Fruit fly (Drosophila melanogaster) whole organism, embryonic: Measurements from ENCODE around the gene mRpL32.
A peak's percentile ranks its signal among the peaks of the same experiment; 100 is the strongest.

Experiments used
- Asciz ChIP-seq: fragments of 200-800 bp; sonication (Bioruptor generic); optimal IDR thresholded peaks from 2 replicates; lab custom pipeline; 2017; ENCODE audit warnings: missing biosample characterization, mild to moderate bottlenecking, missing genetic modification characterization, missing genetic modification reagents
- B-H1 ChIP-seq: fragments of 200-800 bp; sonication (Bioruptor generic); IDR thresholded peaks from 3 replicates; pipeline ENCODE4 v1.3.6; 2022; ENCODE audit warnings: missing biosample characterization, missing genetic modification characterization
- Blimp-1 ChIP-seq: fragments of 200-800 bp; sonication (Bioruptor generic); optimal IDR thresholded peaks from 3 replicates; lab custom pipeline; 2018; ENCODE audit warnings: missing biosample characterization, missing genetic modification characterization, mild to moderate bottlenecking, moderate library complexity, missing genetic modification reagents
- CG10274 ChIP-seq: fragments of 200-800 bp; sonication (Bioruptor generic); optimal IDR thresholded peaks from 3 replicates; lab custom pipeline; 2017; ENCODE audit warnings: missing biosample characterization, mild to moderate bottlenecking, missing genetic modification characterization
- CG10366 ChIP-seq: fragments of 200-800 bp; sonication (Bioruptor generic); IDR thresholded peaks from 2 replicates; pipeline ENCODE4 v1.3.6; 2022; ENCODE audit warnings: missing biosample characterization, missing genetic modification characterization
- CG11504 ChIP-seq: fragments of 200-800 bp; sonication (Bioruptor generic); optimal IDR thresholded peaks from 3 replicates; lab custom pipeline; 2019; ENCODE audit warnings: missing biosample characterization, mild to moderate bottlenecking, missing genetic modification characterization, moderate library complexity
- CG11560 ChIP-seq: fragments of 200-800 bp; sonication (Bioruptor generic); IDR thresholded peaks from 3 replicates; pipeline ENCODE4 v1.3.6; 2022; ENCODE audit warnings: missing biosample characterization, missing genetic modification characterization
- CG12236 ChIP-seq: fragments of 200-800 bp; sonication (Bioruptor generic); optimal IDR thresholded peaks from 2 replicates; lab custom pipeline; 2016; ENCODE audit warnings: missing biosample characterization, missing genetic modification characterization
- CG1233 ChIP-seq: fragments of 200-800 bp; sonication (Bioruptor generic); optimal IDR thresholded peaks from 4 replicates; lab custom pipeline; 2018; ENCODE audit warnings: missing biosample characterization, mild to moderate bottlenecking, missing genetic modification characterization
- CG13424 ChIP-seq: fragments of 200-800 bp; sonication (Bioruptor generic); optimal IDR thresholded peaks from 2 replicates; lab custom pipeline; 2019; ENCODE audit warnings: missing biosample characterization, mild to moderate bottlenecking, missing genetic modification characterization, moderate library complexity
- CG17802 ChIP-seq: fragments of 200-800 bp; sonication (Bioruptor generic); optimal IDR thresholded peaks from 2 replicates; lab custom pipeline; 2018; ENCODE audit warnings: missing biosample characterization, mild to moderate bottlenecking, missing genetic modification characterization, moderate library complexity
- CG33213 ChIP-seq: fragments of 200-800 bp; sonication (Bioruptor generic); optimal IDR thresholded peaks from 3 replicates; lab custom pipeline; 2016; ENCODE audit warnings: missing biosample characterization, missing genetic modification characterization
- CG7372 ChIP-seq: fragments of 200-800 bp; sonication (Bioruptor generic); IDR thresholded peaks from 2 replicates; pipeline ENCODE4 v1.3.6; 2022; ENCODE audit warnings: missing biosample characterization, missing genetic modification characterization
- CG8281 ChIP-seq: fragments of 200-800 bp; sonication (Bioruptor generic); optimal IDR thresholded peaks from 2 replicates; lab custom pipeline; 2018; ENCODE audit warnings: missing biosample characterization, mild to moderate bottlenecking, missing genetic modification characterization, moderate library complexity
- Drgx ChIP-seq: fragments of 200-800 bp; sonication (Bioruptor generic); IDR thresholded peaks from 2 replicates; pipeline ENCODE4 v1.3.6; 2022; ENCODE audit warnings: missing biosample characterization, missing genetic modification characterization
- ERR ChIP-seq: fragments of 200-800 bp; sonication (Bioruptor generic); optimal IDR thresholded peaks from 2 replicates; lab custom pipeline; 2016; ENCODE audit warnings: missing biosample characterization, missing genetic modification characterization
- Eip74EF ChIP-seq, 2 experiments: fragments of 200-800 bp in 1 of 2; fragments of >200 bp in 1 of 2; sonication (Bioruptor generic) in 1 of 2; optimal IDR thresholded peaks; 2 replicates each; lab custom pipeline; 2017 to 2019; ENCODE audit warnings: missing biosample characterization in 2 of 2, missing genetic modification characterization in 2 of 2, mild to moderate bottlenecking in 1 of 2, moderate library complexity in 1 of 2
- Ets65A ChIP-seq: fragments of 200-800 bp; sonication (Bioruptor generic); peaks from one replicate; lab custom pipeline; 2016; ENCODE audit warnings: missing biosample characterization, missing genetic modification characterization
- Hr39 ChIP-seq: fragments of >200 bp; optimal IDR thresholded peaks from 2 replicates; lab custom pipeline; 2017
- Hr51 ChIP-seq, 2 experiments: fragments of 200-800 bp; sonication (Bioruptor generic); optimal IDR thresholded peaks; 2 replicates in 1 of 2; 3 replicates in 1 of 2; lab custom pipeline; 2016 to 2018; ENCODE audit warnings: missing biosample characterization in 2 of 2, missing genetic modification characterization in 2 of 2, mild to moderate bottlenecking in 1 of 2, moderate library complexity in 1 of 2
- Lhr ChIP-seq: fragments of 200-800 bp; sonication (Bioruptor generic); optimal IDR thresholded peaks from 3 replicates; lab custom pipeline; 2017; ENCODE audit warnings: mild to moderate bottlenecking, missing biosample characterization, missing genetic modification reagents, missing genetic modification characterization
- Lim3 ChIP-seq: fragments of 200-800 bp; sonication (Bioruptor generic); IDR thresholded peaks from 2 replicates; pipeline ENCODE4 v1.3.6; 2022; ENCODE audit warnings: missing biosample characterization, missing genetic modification characterization
- MESR4 ChIP-seq: fragments of 200-800 bp; sonication (Bioruptor generic); optimal IDR thresholded peaks from 2 replicates; lab custom pipeline; 2018; ENCODE audit warnings: missing biosample characterization, mild to moderate bottlenecking, missing genetic modification characterization, moderate library complexity
- NK7.1 ChIP-seq: fragments of 200-800 bp; sonication (Bioruptor generic); optimal IDR thresholded peaks from 3 replicates; lab custom pipeline; 2016; ENCODE audit warnings: missing biosample characterization, missing genetic modification characterization
- Pdp1 ChIP-seq, 2 experiments: fragments of 200-800 bp; sonication (Bioruptor generic); optimal IDR thresholded peaks; 3 replicates each; lab custom pipeline; 2016; ENCODE audit warnings: missing biosample characterization in 2 of 2, missing genetic modification characterization in 2 of 2, mild to moderate bottlenecking in 1 of 2, moderate library complexity in 1 of 2
- Sox102F ChIP-seq: fragments of 200-800 bp; sonication (Bioruptor generic); optimal IDR thresholded peaks from 2 replicates; lab custom pipeline; 2018; ENCODE audit warnings: missing biosample characterization, mild to moderate bottlenecking, missing genetic modification characterization, moderate library complexity
- Sry-δ ChIP-seq: fragments of 200-800 bp; sonication (Bioruptor generic); optimal IDR thresholded peaks from 2 replicates; lab custom pipeline; 2016; ENCODE audit warnings: missing biosample characterization, missing genetic modification characterization
- Trl ChIP-seq, 3 experiments: fragments of >200 bp in 2 of 3; fragments of 200-800 bp in 1 of 3; sonication (Bioruptor generic) in 1 of 3; optimal IDR thresholded peaks; 2 replicates in 1 of 3; 3 replicates in 2 of 3; lab custom pipeline; 2016 to 2017; ENCODE audit warnings: missing biosample characterization in 1 of 3, missing genetic modification characterization in 1 of 3
- Xrp1 ChIP-seq: fragments of 200-800 bp; sonication (Bioruptor generic); IDR thresholded peaks from 2 replicates; pipeline ENCODE4 v1.3.6; 2022; ENCODE audit warnings: missing biosample characterization, missing genetic modification characterization
- bigmax ChIP-seq: fragments of 200-800 bp; sonication (Bioruptor generic); optimal IDR thresholded peaks from 2 replicates; lab custom pipeline; 2018; ENCODE audit warnings: missing biosample characterization, mild to moderate bottlenecking, missing genetic modification characterization
- caup ChIP-seq: fragments of 200-800 bp; sonication (Bioruptor generic); optimal IDR thresholded peaks from 3 replicates; lab custom pipeline; 2017; ENCODE audit warnings: missing biosample characterization, mild to moderate bottlenecking, missing genetic modification characterization, moderate library complexity; ENCODE audit not compliant: severe bottlenecking
- ci ChIP-seq: fragments of 200-800 bp; sonication (Bioruptor generic); IDR thresholded peaks from 3 replicates; pipeline ENCODE4 v1.3.6; 2022; ENCODE audit warnings: missing biosample characterization, missing genetic modification characterization
- dm ChIP-seq: fragments of 200-800 bp; sonication (Bioruptor generic); optimal IDR thresholded peaks from 3 replicates; lab custom pipeline; 2016; ENCODE audit warnings: missing biosample characterization, missing genetic modification characterization
- dmrt99B ChIP-seq: fragments of 200-800 bp; sonication (Bioruptor generic); optimal IDR thresholded peaks from 2 replicates; lab custom pipeline; 2018; ENCODE audit warnings: missing biosample characterization, mild to moderate bottlenecking, missing genetic modification characterization, moderate library complexity
- eve ChIP-seq, 2 experiments: fragments of >200 bp; optimal IDR thresholded peaks; 2 replicates each; lab custom pipeline; 2017; ENCODE audit warnings: missing biosample characterization in 2 of 2, missing genetic modification characterization in 2 of 2
- eyg ChIP-seq: fragments of 200-800 bp; sonication (Bioruptor generic); optimal IDR thresholded peaks from 3 replicates; lab custom pipeline; 2016; ENCODE audit warnings: missing biosample characterization, missing genetic modification characterization
- grau ChIP-seq: fragments of 200-800 bp; optimal IDR thresholded peaks from 3 replicates; lab custom pipeline; 2019; ENCODE audit warnings: missing biosample characterization, mild to moderate bottlenecking, missing genetic modification characterization, moderate library complexity
- kni ChIP-seq: fragments of 200-800 bp; sonication (Bioruptor generic); optimal IDR thresholded peaks from 3 replicates; lab custom pipeline; 2017; ENCODE audit warnings: mild to moderate bottlenecking, missing biosample characterization, missing genetic modification reagents, missing genetic modification characterization
- lab ChIP-seq: fragments of 200-800 bp; sonication (Bioruptor generic); optimal IDR thresholded peaks from 3 replicates; lab custom pipeline; 2017; ENCODE audit warnings: missing biosample characterization, missing genetic modification characterization, mild to moderate bottlenecking, moderate library complexity, missing genetic modification reagents
- oc ChIP-seq: fragments of 200-800 bp; sonication (Bioruptor generic); optimal IDR thresholded peaks from 2 replicates; lab custom pipeline; 2018; ENCODE audit warnings: missing biosample characterization, mild to moderate bottlenecking, missing genetic modification characterization, moderate library complexity
- pros ChIP-seq: fragments of 200-800 bp; sonication (Bioruptor generic); optimal IDR thresholded peaks from 3 replicates; lab custom pipeline; 2019; ENCODE audit warnings: missing biosample characterization, mild to moderate bottlenecking, missing genetic modification characterization, moderate library complexity
- repo ChIP-seq: fragments of 200-800 bp; sonication (Bioruptor generic); optimal IDR thresholded peaks from 2 replicates; lab custom pipeline; 2016; ENCODE audit warnings: missing biosample characterization, missing genetic modification characterization
- run ChIP-seq: fragments of 200-800 bp; sonication (Bioruptor generic); optimal IDR thresholded peaks from 3 replicates; lab custom pipeline; 2018; ENCODE audit warnings: missing biosample characterization, mild to moderate bottlenecking, missing genetic modification characterization
- schlank ChIP-seq: fragments of 200-800 bp; sonication (Bioruptor generic); optimal IDR thresholded peaks from 2 replicates; lab custom pipeline; 2018; ENCODE audit warnings: missing biosample characterization, mild to moderate bottlenecking, missing genetic modification characterization
- ssp ChIP-seq: fragments of 200-800 bp; sonication (Bioruptor generic); IDR thresholded peaks from 2 replicates; pipeline ENCODE4 v1.3.6; 2022; ENCODE audit warnings: missing biosample characterization, missing genetic modification characterization
- tin ChIP-seq: fragments of 200-800 bp; sonication (Bioruptor generic); optimal IDR thresholded peaks from 3 replicates; lab custom pipeline; 2016; ENCODE audit warnings: missing biosample characterization, missing genetic modification characterization
- tll ChIP-seq, 2 experiments: fragments of 200-800 bp in 1 of 2; fragments of >200 bp in 1 of 2; sonication (Bioruptor generic) in 1 of 2; optimal IDR thresholded peaks; 2 replicates each; lab custom pipeline; 2017 to 2019; ENCODE audit warnings: missing biosample characterization in 2 of 2, missing genetic modification characterization in 2 of 2, mild to moderate bottlenecking in 1 of 2, moderate library complexity in 1 of 2

Gene mRpL32

dm6 chr3R:31243079-31243668, 9.5 kb upstream of the mRpL32 start:
- TF ChIP-seq dm (GFP tag; lab: Kevin White, UChicago) (no peak), eyg (no peak), CG8281 (peak; percentile 99), eve (GFP tag; optimal IDR thresholded peaks at IDR 0.05; lab: Kevin White, UChicago) (peak in 1 of 2 experiments; percentile 72), oc (tag; lab: Kevin White, UChicago) (no peak), Hr39 (lab: Kevin White, UChicago) (no peak), Drgx (GFP tag; lab: Robert Waterston, UW) (peak; percentile 68), Hr51 (GFP tag; optimal IDR thresholded peaks at IDR 0.05; lab: Kevin White, UChicago) (peak in 1 of 2 experiments; percentile 17), Lhr (GFP tag; lab: Kevin White, UChicago) (no peak), run (tag; lab: Kevin White, UChicago) (no peak), CG7372 (GFP tag; lab: Robert Waterston, UW) (no peak), Sox102F (peak; percentile 8), dmrt99B (peak; percentile 12), CG11504 (tag; lab: Kevin White, UChicago) (peak; percentile 8), Xrp1 (0 out of 2 replicates have a peak, but pooled peaks have one; percentile 18), ci (GFP tag; lab: Robert Waterston, UW) (0 out of 3 replicates have a peak, but pooled peaks have one; percentile 25)
- TF ChIP-seq, all 482 proteins: peak for 9

DNA sequence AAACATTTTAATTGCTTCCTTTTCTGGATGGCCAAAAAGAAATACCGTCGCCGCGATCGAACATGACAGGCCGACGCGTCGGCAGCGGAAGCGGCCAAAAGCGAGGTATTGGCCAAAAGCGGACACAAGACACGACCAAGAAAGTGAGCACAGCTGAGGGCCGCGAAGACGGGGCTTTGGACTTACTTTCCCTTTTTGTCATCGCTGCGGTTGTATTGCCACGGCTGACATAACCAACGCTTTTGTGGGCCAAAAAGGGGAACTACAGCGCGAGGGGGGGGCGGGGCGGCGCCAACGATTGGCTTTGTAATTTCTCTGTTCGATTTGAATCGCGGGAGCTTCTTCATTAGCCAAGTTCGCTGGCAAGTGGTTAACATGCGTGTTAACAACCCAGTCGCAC, 6.9 kb upstream of the mRpL32 start:
- TF ChIP-seq ERR (no peak), CG11560 (tag; lab: Robert Waterston, UW) (0 out of 3 replicates have a peak, but pooled peaks have one; percentile 8), tll (GFP tag; optimal IDR thresholded peaks at IDR 0.05; lab: Kevin White, UChicago) (no peak), CG1233 (GFP tag; lab: Kevin White, UChicago) (no peak), tin (GFP tag; lab: Kevin White, UChicago) (no peak), grau (tag; lab: Kevin White, UChicago) (no peak), B-H1 (GFP tag; lab: Robert Waterston, UW) (no peak), Pdp1 (GFP tag; optimal IDR thresholded peaks at IDR 0.05; lab: Kevin White, UChicago) (peak in 1 of 2 experiments; percentile 41), ssp (GFP tag; lab: Robert Waterston, UW) (no peak), CG17802 (tag; lab: Kevin White, UChicago) (no peak), Lim3 (GFP tag; lab: Robert Waterston, UW) (no peak), Asciz (GFP tag; lab: Kevin White, UChicago) (no peak), CG10366 (GFP tag; lab: Robert Waterston, UW) (no peak), Eip74EF (GFP tag; optimal IDR thresholded peaks at IDR 0.05; lab: Kevin White, UChicago) (no peak), CG13424 (tag; lab: Kevin White, UChicago) (no peak), MESR4 (GFP tag; lab: Kevin White, UChicago) (no peak), kni (GFP tag; lab: Kevin White, UChicago) (peak; percentile 46), schlank (tag; lab: Kevin White, UChicago) (no peak), Ets65A (no peak), lab (GFP tag; lab: Kevin White, UChicago) (no peak), caup (no peak), Sry-δ (GFP tag; lab: Kevin White, UChicago) (no peak), Trl (optimal IDR thresholded peaks at IDR 0.05; lab: Kevin White, UChicago) (no peak), Trl (GFP tag; optimal IDR thresholded peaks at IDR 0.05; lab: Kevin White, UChicago) (no peak), bigmax (GFP tag; lab: Kevin White, UChicago) (no peak), NK7.1 (GFP tag; lab: Kevin White, UChicago) (no peak), CG12236 (GFP tag; lab: Kevin White, UChicago) (no peak), Blimp-1 (peak; percentile 92), CG10274 (GFP tag; lab: Kevin White, UChicago) (no peak), CG33213 (GFP tag; lab: Kevin White, UChicago) (no peak), repo (no peak), pros (GFP tag; lab: Kevin White, UChicago) (peak; percentile 26)
- TF ChIP-seq, all 482 proteins: peak for 5
